Worm (Caenorhabditis elegans) whole organism, late embryonic: Measurements from ENCODE around the gene ced-9.

Experiments
- ama-1 ChIP-seq: fragments of 150-350 bp; optimal IDR thresholded peaks from 2 replicates; lab custom pipeline; 2014
- dmd-4 ChIP-seq: sonication (generic microtip); optimal IDR thresholded peaks from 2 replicates; lab custom pipeline; 2016; ENCODE audit warnings: borderline replicate concordance, missing genetic modification characterization, missing compliant biosample characterization
- elt-4 ChIP-seq: sonication (generic microtip); optimal IDR thresholded peaks from 2 replicates; lab custom pipeline; 2016; ENCODE audit warnings: missing genetic modification characterization, missing compliant biosample characterization
- ets-4 ChIP-seq: sonication (generic microtip); optimal IDR thresholded peaks from 2 replicates; lab custom pipeline; 2016; ENCODE audit warnings: missing genetic modification characterization, missing compliant biosample characterization
- hlh-6 ChIP-seq: sonication (generic microtip); optimal IDR thresholded peaks from 2 replicates; lab custom pipeline; 2016; ENCODE audit warnings: missing genotype, missing genetic modification characterization, missing compliant biosample characterization
- nfya-1 ChIP-seq: sonication (generic microtip); optimal IDR thresholded peaks from 2 replicates; lab custom pipeline; 2017; ENCODE audit warnings: missing genetic modification characterization, mild to moderate bottlenecking, missing compliant biosample characterization, antibody characterized with exemption, moderate library complexity
- nhr-232 ChIP-seq: sonication (generic microtip); optimal IDR thresholded peaks from 2 replicates; lab custom pipeline; 2016; ENCODE audit warnings: missing genetic modification characterization, missing compliant biosample characterization
- npax-4 ChIP-seq: sonication (generic microtip); optimal IDR thresholded peaks from 2 replicates; lab custom pipeline; 2016; ENCODE audit warnings: missing genetic modification characterization, missing compliant biosample characterization
- pag-3 ChIP-seq: sonication (generic microtip); optimal IDR thresholded peaks from 2 replicates; lab custom pipeline; 2016; ENCODE audit warnings: missing compliant biosample characterization, missing genetic modification characterization, borderline replicate concordance
- pha-4 ChIP-seq: fragments of 150-350 bp; optimal IDR thresholded peaks from 2 replicates; lab custom pipeline; 2018; ENCODE audit warnings: missing biosample characterization, missing genetic modification reagents, missing genetic modification characterization
- ref-2 ChIP-seq: sonication (generic microtip); optimal IDR thresholded peaks from 2 replicates; lab custom pipeline; 2016; ENCODE audit warnings: missing genetic modification characterization, missing compliant biosample characterization
- tbx-2 ChIP-seq: sonication (generic microtip); optimal IDR thresholded peaks from 2 replicates; lab custom pipeline; 2016; ENCODE audit warnings: missing genetic modification characterization, missing compliant biosample characterization
- unc-55 ChIP-seq: sonication (generic microtip); optimal IDR thresholded peaks from 2 replicates; lab custom pipeline; 2017; ENCODE audit warnings: missing biosample characterization, missing genetic modification reagents, missing genetic modification characterization

- TF ChIP-seq npax-4 (no peak), ama-1 (no peak), nfya-1 (tag; lab: Kevin White, UChicago) (peak; percentile 2), dmd-4 (tag; lab: Kevin White, UChicago) (no peak), ets-4 (tag; lab: Kevin White, UChicago) (no peak), nhr-232 (tag; lab: Kevin White, UChicago) (no peak), unc-55 (GFP tag; lab: Kevin White, UChicago) (no peak), tbx-2 (no peak), pag-3 (tag; lab: Kevin White, UChicago) (no peak), pha-4 (no peak), elt-4 (tag; lab: Kevin White, UChicago) (no peak), ref-2 (tag; lab: Kevin White, UChicago) (no peak), hlh-6 (tag; lab: Kevin White, UChicago) (no peak)
Observed at ce11 chrIII:10328565-10329541, 6.1 kb upstream of the ced-9 start.
